Fruit fly (Drosophila melanogaster): ENCODE data around the gene Jon66Ci.

DNA sequence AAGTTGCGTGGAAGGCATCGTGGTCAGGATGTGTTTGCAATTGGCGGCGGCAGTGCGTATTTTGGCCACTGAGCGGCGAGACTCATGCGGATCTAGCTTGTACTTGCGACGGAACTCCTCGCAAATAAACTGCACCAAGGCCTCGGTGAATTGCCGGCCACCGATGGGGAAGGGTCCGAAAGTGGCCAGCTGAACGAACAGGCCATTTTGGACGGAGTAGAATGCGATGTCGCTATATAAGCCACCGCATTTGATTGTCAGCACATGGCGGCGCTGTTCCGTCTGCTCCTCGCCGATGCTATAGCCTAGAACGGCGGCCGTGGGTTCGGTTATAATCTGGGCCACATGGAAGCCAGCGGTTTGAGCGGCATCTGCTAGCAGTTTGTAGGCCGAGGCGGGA lies 46.2 kb upstream of the Jon66Ci start:
- TF ChIP-seq usp (GFP tag; optimal IDR thresholded peaks at IDR 0.05): no peak
- no peak for TF ChIP-seq EcR (GFP tag; optimal IDR thresholded peaks at IDR 0.05)
- TF ChIP-seq CG8478 (optimal IDR thresholded peaks at IDR 0.05): no peak
- TF ChIP-seq Dll (optimal IDR thresholded peaks at IDR 0.05): no peak

All from whole organism.